Fruit fly (Drosophila melanogaster) whole organism, embryonic: Measurements from ENCODE around the gene asun.

Experiments
- Antp ChIP-seq: fragments of 200-800 bp; sonication (Bioruptor generic); optimal IDR thresholded peaks from 3 replicates; lab custom pipeline; 2016; ENCODE audit warnings: missing biosample characterization, missing genetic modification characterization
- Bgb ChIP-seq: fragments of 200-800 bp; sonication (Bioruptor generic); IDR thresholded peaks from 2 replicates; pipeline ENCODE4 v1.3.6; 2022; ENCODE audit warnings: missing biosample characterization, missing genetic modification characterization; ENCODE audit not compliant: partially characterized antibody
- CG10209 ChIP-seq: fragments of 200-800 bp; sonication (Bioruptor generic); optimal IDR thresholded peaks from 3 replicates; lab custom pipeline; 2017; ENCODE audit warnings: missing biosample characterization, mild to moderate bottlenecking, missing genetic modification characterization, missing genetic modification reagents
- CG10543 ChIP-seq: fragments of 200-800 bp; sonication (Bioruptor generic); optimal IDR thresholded peaks from 3 replicates; lab custom pipeline; 2017; ENCODE audit warnings: missing biosample characterization, mild to moderate bottlenecking, missing genetic modification characterization, moderate library complexity
- CG11456 ChIP-seq: fragments of 200-800 bp; sonication (Bioruptor generic); IDR thresholded peaks from 3 replicates; pipeline ENCODE4 v1.3.6; 2022; ENCODE audit warnings: missing biosample characterization, missing genetic modification characterization
- CG11504 ChIP-seq: fragments of 200-800 bp; sonication (Bioruptor generic); optimal IDR thresholded peaks from 3 replicates; lab custom pipeline; 2019; ENCODE audit warnings: missing biosample characterization, mild to moderate bottlenecking, missing genetic modification characterization, moderate library complexity
- CG12236 ChIP-seq: fragments of 200-800 bp; sonication (Bioruptor generic); optimal IDR thresholded peaks from 2 replicates; lab custom pipeline; 2016; ENCODE audit warnings: missing biosample characterization, missing genetic modification characterization
- CG12391 ChIP-seq: fragments of 200-800 bp; sonication (Bioruptor generic); optimal IDR thresholded peaks from 3 replicates; lab custom pipeline; 2018; ENCODE audit warnings: missing biosample characterization, mild to moderate bottlenecking, missing genetic modification characterization, moderate library complexity
- CG18599 ChIP-seq: fragments of 200-800 bp; sonication (Bioruptor generic); optimal IDR thresholded peaks from 3 replicates; lab custom pipeline; 2017; ENCODE audit warnings: missing biosample characterization, missing genetic modification characterization, mild to moderate bottlenecking, moderate library complexity, missing genetic modification reagents
- CG2120 ChIP-seq: fragments of 200-800 bp; sonication (Bioruptor generic); optimal IDR thresholded peaks from 3 replicates; lab custom pipeline; 2016; ENCODE audit warnings: missing biosample characterization, missing genetic modification characterization
- CG5180 ChIP-seq: fragments of 200-800 bp; sonication (Bioruptor generic); optimal IDR thresholded peaks from 3 replicates; lab custom pipeline; 2017; ENCODE audit warnings: missing biosample characterization, missing genetic modification characterization, mild to moderate bottlenecking, moderate library complexity, missing genetic modification reagents
- CG7357 ChIP-seq: fragments of 200-800 bp; sonication (Bioruptor generic); IDR thresholded peaks from 3 replicates; pipeline ENCODE4 v1.3.6; 2022; ENCODE audit warnings: missing biosample characterization, missing genetic modification characterization
- CG7556 ChIP-seq: fragments of 200-800 bp; sonication (Bioruptor generic); optimal IDR thresholded peaks from 2 replicates; lab custom pipeline; 2017; ENCODE audit warnings: missing biosample characterization, mild to moderate bottlenecking, missing genetic modification characterization
- CG8290 ChIP-seq, 3 experiments: fragments of 200-800 bp; sonication (Bioruptor generic); optimal IDR thresholded peaks; 2 replicates each; lab custom pipeline; 2016 to 2019; ENCODE audit warnings: missing biosample characterization in 3 of 3, missing genetic modification characterization in 3 of 3, mild to moderate bottlenecking in 2 of 3, moderate library complexity in 1 of 3
- CG8359 ChIP-seq: fragments of 200-800 bp; sonication (Bioruptor generic); optimal IDR thresholded peaks from 2 replicates; lab custom pipeline; 2017; ENCODE audit warnings: missing biosample characterization, mild to moderate bottlenecking, missing genetic modification characterization, borderline replicate concordance
- CTCF ChIP-seq: fragments of 200-800 bp; sonication (Bioruptor generic); optimal IDR thresholded peaks from 2 replicates; lab custom pipeline; 2017; ENCODE audit warnings: missing biosample characterization, mild to moderate bottlenecking, missing genetic modification characterization, moderate library complexity
- D19A ChIP-seq: fragments of 200-800 bp; optimal IDR thresholded peaks from 3 replicates; lab custom pipeline; 2019; ENCODE audit warnings: missing biosample characterization, mild to moderate bottlenecking, missing genetic modification characterization, moderate library complexity
- Dbx ChIP-seq: fragments of 200-800 bp; sonication (Bioruptor generic); IDR thresholded peaks from 3 replicates; pipeline ENCODE4 v1.3.6; 2022; ENCODE audit warnings: missing biosample characterization, missing genetic modification characterization
- Deaf1 ChIP-seq: fragments of 200-800 bp; optimal IDR thresholded peaks from 3 replicates; lab custom pipeline; 2019; ENCODE audit warnings: missing biosample characterization, mild to moderate bottlenecking, missing genetic modification characterization, moderate library complexity
- Hey ChIP-seq: fragments of 200-800 bp; sonication (Bioruptor generic); optimal IDR thresholded peaks from 3 replicates; lab custom pipeline; 2018; ENCODE audit warnings: missing biosample characterization, mild to moderate bottlenecking, missing genetic modification characterization
- Hsf ChIP-seq: fragments of 200-800 bp; sonication (Bioruptor generic); optimal IDR thresholded peaks from 3 replicates; lab custom pipeline; 2016; ENCODE audit warnings: missing biosample characterization, missing genetic modification characterization
- Med ChIP-seq: fragments of 200-800 bp; sonication (Bioruptor generic); peaks from one replicate; lab custom pipeline; 2016; ENCODE audit warnings: missing biosample characterization, missing genetic modification characterization, mild to moderate bottlenecking, inconsistent platforms, moderate library complexity
- Pdp1 ChIP-seq, 2 experiments: fragments of 200-800 bp; sonication (Bioruptor generic); optimal IDR thresholded peaks; 3 replicates each; lab custom pipeline; 2016; ENCODE audit warnings: missing biosample characterization in 2 of 2, missing genetic modification characterization in 2 of 2, mild to moderate bottlenecking in 1 of 2, moderate library complexity in 1 of 2
- Rx ChIP-seq: fragments of 200-800 bp; sonication (Bioruptor generic); IDR thresholded peaks from 2 replicates; pipeline ENCODE4 v1.3.6; 2022; ENCODE audit warnings: missing biosample characterization, missing genetic modification characterization
- Sox100B ChIP-seq: fragments of 200-800 bp; sonication (Bioruptor generic); optimal IDR thresholded peaks from 3 replicates; lab custom pipeline; 2018; ENCODE audit warnings: missing biosample characterization, mild to moderate bottlenecking, missing genetic modification characterization
- cg ChIP-seq: fragments of 200-800 bp; sonication (Bioruptor generic); optimal IDR thresholded peaks from 3 replicates; lab custom pipeline; 2019; ENCODE audit warnings: missing biosample characterization, mild to moderate bottlenecking, missing genetic modification characterization, moderate library complexity
- dysf ChIP-seq: fragments of 200-800 bp; sonication (Bioruptor generic); IDR thresholded peaks from 3 replicates; pipeline ENCODE4 v1.3.6; 2022; ENCODE audit warnings: missing biosample characterization, missing genetic modification characterization
- ems ChIP-seq: fragments of 200-800 bp; sonication (Bioruptor generic); optimal IDR thresholded peaks from 3 replicates; lab custom pipeline; 2016; ENCODE audit warnings: missing biosample characterization, missing genetic modification characterization
- ewg ChIP-seq: fragments of 200-800 bp; sonication (Bioruptor generic); optimal IDR thresholded peaks from 3 replicates; lab custom pipeline; 2017; ENCODE audit warnings: mild to moderate bottlenecking, missing biosample characterization, missing genetic modification reagents, missing genetic modification characterization
- exex ChIP-seq: fragments of 200-800 bp; sonication (Bioruptor generic); optimal IDR thresholded peaks from 4 replicates; lab custom pipeline; 2018; ENCODE audit warnings: missing biosample characterization, mild to moderate bottlenecking, missing genetic modification characterization, moderate library complexity
- insv ChIP-seq, 2 experiments: fragments of 200-800 bp; sonication (Bioruptor generic); optimal IDR thresholded peaks; 3 replicates each; lab custom pipeline; 2016 to 2018; ENCODE audit warnings: missing biosample characterization in 2 of 2, missing genetic modification characterization in 2 of 2
- lilli ChIP-seq: fragments of 200-800 bp; sonication (Bioruptor generic); optimal IDR thresholded peaks from 3 replicates; lab custom pipeline; 2016; ENCODE audit warnings: missing biosample characterization, missing genetic modification characterization
- mam ChIP-seq: fragments of 200-800 bp; sonication (Bioruptor generic); optimal IDR thresholded peaks from 3 replicates; lab custom pipeline; 2016; ENCODE audit warnings: missing biosample characterization, missing genetic modification characterization
- peb ChIP-seq: fragments of 200-800 bp; sonication (Bioruptor generic); IDR thresholded peaks from 2 replicates; pipeline ENCODE4 v1.3.6; 2022; ENCODE audit warnings: missing biosample characterization, missing genetic modification characterization
- pros ChIP-seq: fragments of 200-800 bp; sonication (Bioruptor generic); optimal IDR thresholded peaks from 3 replicates; lab custom pipeline; 2019; ENCODE audit warnings: missing biosample characterization, mild to moderate bottlenecking, missing genetic modification characterization, moderate library complexity
- ranshi ChIP-seq: fragments of 200-800 bp; sonication (Bioruptor generic); IDR thresholded peaks from 2 replicates; pipeline ENCODE4 v1.3.6; 2022; ENCODE audit warnings: missing biosample characterization, missing genetic modification characterization
- scrt ChIP-seq: fragments of 200-800 bp; sonication (Bioruptor generic); optimal IDR thresholded peaks from 2 replicates; lab custom pipeline; 2018; ENCODE audit warnings: missing biosample characterization, mild to moderate bottlenecking, missing genetic modification characterization, moderate library complexity
- sens ChIP-seq: fragments of 200-800 bp; sonication (Bioruptor generic); peaks from one replicate; lab custom pipeline; 2016; ENCODE audit warnings: missing biosample characterization, missing genetic modification characterization
- sima ChIP-seq: fragments of 200-800 bp; sonication (Bioruptor generic); optimal IDR thresholded peaks from 2 replicates; lab custom pipeline; 2016; ENCODE audit warnings: missing biosample characterization, missing genetic modification characterization
- zen ChIP-seq: fragments of 200-800 bp; sonication (Bioruptor generic); optimal IDR thresholded peaks from 3 replicates; lab custom pipeline; 2018; ENCODE audit warnings: missing biosample characterization, mild to moderate bottlenecking, missing genetic modification characterization, moderate library complexity

asun gene

DNA sequence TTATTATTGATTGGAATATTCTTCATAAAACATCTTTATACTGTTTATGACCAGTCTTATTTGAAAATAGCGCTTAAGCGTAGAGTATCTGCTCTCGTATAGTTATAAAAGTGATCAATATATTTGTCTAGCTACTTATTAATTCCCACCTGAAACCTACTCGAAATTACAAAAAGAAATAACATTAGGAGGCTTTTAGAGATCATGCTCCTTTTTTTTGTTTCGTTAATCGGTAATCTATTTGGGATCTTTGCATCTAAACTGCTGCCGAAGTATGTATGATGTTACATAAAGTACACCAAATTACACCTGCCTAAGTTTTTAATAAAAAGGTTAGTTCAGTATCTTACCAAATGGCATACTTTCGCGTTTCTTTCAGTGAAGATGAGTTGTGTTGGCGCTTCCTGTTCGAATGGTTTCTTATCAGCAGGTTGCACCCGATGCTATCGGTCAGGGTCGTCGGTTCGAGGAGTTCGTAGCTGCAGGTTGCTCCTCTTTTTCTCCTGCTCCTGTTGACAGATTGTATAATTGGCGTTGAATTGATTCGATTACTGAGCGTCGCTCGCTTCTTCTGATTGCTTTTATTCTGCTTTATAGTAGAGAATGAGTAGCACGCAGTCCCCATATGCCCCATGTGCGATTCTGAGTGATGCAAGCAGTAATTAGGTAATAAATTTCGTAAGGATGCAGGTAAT, 25.9 kb upstream of the asun start:
- peak; percentile 2 for TF ChIP-seq Sox100B (GFP tag; lab: Kevin White, UChicago)
- no peak for TF ChIP-seq CG7357 (GFP tag; lab: Robert Waterston, UW)
- TF ChIP-seq peb (GFP tag; lab: Robert Waterston, UW), result no peak
- TF ChIP-seq CG10209 (GFP tag; lab: Kevin White, UChicago), result no peak
- TF ChIP-seq zen, result no peak
- peak; percentile 64 for TF ChIP-seq D19A (tag; lab: Kevin White, UChicago)
- TF ChIP-seq CG11456 (GFP tag; lab: Robert Waterston, UW), result no peak
- TF ChIP-seq Med (GFP tag; lab: Kevin White, UChicago), result peak; percentile 46
- no peak for TF ChIP-seq CTCF (GFP tag; lab: Kevin White, UChicago)
- no peak for TF ChIP-seq pros (GFP tag; lab: Kevin White, UChicago)
- TF ChIP-seq lilli (GFP tag; lab: Kevin White, UChicago), result no peak
- TF ChIP-seq dysf (GFP tag; lab: Robert Waterston, UW), result no peak
- TF ChIP-seq Rx, result no peak
- peak in 1 of 2 experiments; percentile 41 for TF ChIP-seq Pdp1 (GFP tag; optimal IDR thresholded peaks at IDR 0.05; lab: Kevin White, UChicago)
- no peak for TF ChIP-seq CG8359 (GFP tag; lab: Kevin White, UChicago)
- no peak for TF ChIP-seq Hsf
- no peak for TF ChIP-seq CG5180 (GFP tag; lab: Kevin White, UChicago)
- no peak for TF ChIP-seq CG7556
- TF ChIP-seq CG12391 (tag; lab: Kevin White, UChicago), result no peak
- no peak for TF ChIP-seq ranshi
- TF ChIP-seq sima (GFP tag; lab: Kevin White, UChicago), result no peak
- TF ChIP-seq sens (GFP tag; lab: Kevin White, UChicago), result peak; percentile 65
- no peak for TF ChIP-seq insv (GFP tag; optimal IDR thresholded peaks at IDR 0.05; lab: Kevin White, UChicago)
- no peak for TF ChIP-seq ems (GFP tag; lab: Kevin White, UChicago)
- TF ChIP-seq CG2120, result no peak
- TF ChIP-seq Bgb (GFP tag; lab: Robert Waterston, UW), result no peak
- TF ChIP-seq exex (tag; lab: Kevin White, UChicago), result no peak
- TF ChIP-seq Dbx, result no peak

DNA sequence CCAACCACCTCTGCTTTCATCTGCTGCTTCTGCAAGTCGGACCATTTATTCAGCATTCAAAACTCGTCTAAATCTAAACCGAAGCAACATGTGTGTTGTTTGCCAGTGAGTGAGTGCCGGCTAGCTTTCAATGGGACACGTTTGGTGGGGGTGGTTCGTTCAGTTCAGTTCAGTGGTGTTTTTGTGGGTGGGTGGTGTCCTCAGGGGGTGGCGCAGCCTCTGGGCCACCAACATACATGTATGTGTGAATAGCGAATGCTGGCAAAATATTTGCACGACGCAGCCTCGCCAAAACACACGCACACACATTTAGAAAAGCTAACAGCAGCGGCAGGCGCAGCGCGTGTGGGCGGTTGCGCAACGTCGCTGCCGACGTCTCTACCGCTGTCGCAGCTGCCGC, 24.8 kb upstream of the asun start:
- peak; percentile 13 for TF ChIP-seq Hey (tag; lab: Kevin White, UChicago)
- TF ChIP-seq CG5180 (GFP tag; lab: Kevin White, UChicago), result peak; percentile 93
- peak; percentile 86 for TF ChIP-seq scrt
- TF ChIP-seq mam (GFP tag; lab: Kevin White, UChicago), result no peak
- peak; percentile 25 for TF ChIP-seq CG11504 (tag; lab: Kevin White, UChicago)
- peak; percentile 19 for TF ChIP-seq ewg
- peak; percentile 30 for TF ChIP-seq CG18599
- peak; percentile 5 for TF ChIP-seq CG10543
- no peak for TF ChIP-seq CG12236
- no peak for TF ChIP-seq CG8290 (GFP tag; optimal IDR thresholded peaks at IDR 0.05; lab: Kevin White, UChicago)
- TF ChIP-seq CG8290 (tag; optimal IDR thresholded peaks at IDR 0.05; lab: Kevin White, UChicago), result peak in 1 of 2 experiments; percentile 39
- TF ChIP-seq Deaf1 (tag; lab: Kevin White, UChicago), result peak; percentile 41
- TF ChIP-seq cg (GFP tag; lab: Kevin White, UChicago), result peak; percentile 50
- TF ChIP-seq Antp (GFP tag; lab: Kevin White, UChicago), result no peak
